Worm (Caenorhabditis elegans) whole organism, midembryonic: ENCODE results near the gene H40L08.9.

Experiments used
- T22C8.4 ChIP-seq: fragments of 200-800 bp; sonication (Bioruptor generic); IDR thresholded peaks from 2 replicates; pipeline ENCODE4 v1.3.6; 2022; ENCODE audit warnings: missing genetic modification characterization, missing compliant biosample characterization
- cog-1 ChIP-seq: sonication (generic microtip); optimal IDR thresholded peaks from 2 replicates; lab custom pipeline; 2016; ENCODE audit warnings: missing genetic modification characterization, missing compliant biosample characterization
- flt-1 ChIP-seq: fragments of 200-800 bp; sonication (Bioruptor generic); IDR thresholded peaks from 2 replicates; pipeline ENCODE4 v1.3.6; 2022; ENCODE audit warnings: missing genetic modification characterization, missing compliant biosample characterization
- klf-2 ChIP-seq: fragments of 200-800 bp; sonication (Bioruptor generic); conservative IDR thresholded peaks from 2 replicates; pipeline ENCODE4 v1.3.6; 2022; ENCODE audit warnings: missing genetic modification reagents, missing genetic modification characterization, missing compliant biosample characterization
- med-1 ChIP-seq: sonication (generic microtip); optimal IDR thresholded peaks from 2 replicates; lab custom pipeline; 2017; ENCODE audit warnings: missing genetic modification characterization, mild to moderate bottlenecking, missing compliant biosample characterization, antibody characterized with exemption, missing genetic modification reagents; ENCODE audit not compliant: insufficient read depth
- ref-1 ChIP-seq: fragments of 200-800 bp; sonication (Bioruptor generic); conservative IDR thresholded peaks from 2 replicates; pipeline ENCODE4 v1.3.6; 2022; ENCODE audit warnings: missing genetic modification reagents, missing genetic modification characterization, missing compliant biosample characterization
- tab-1 ChIP-seq: fragments of 200-800 bp; sonication (Bioruptor generic); IDR thresholded peaks from 2 replicates; pipeline ENCODE4 v1.3.6; 2022; ENCODE audit warnings: missing genetic modification characterization, missing compliant biosample characterization
- ztf-23 ChIP-seq: fragments of 200-800 bp; sonication (Bioruptor generic); IDR thresholded peaks from 2 replicates; pipeline ENCODE4 v1.3.6; 2022; ENCODE audit warnings: missing genetic modification reagents, missing genetic modification characterization, missing compliant biosample characterization
- ztf-29 ChIP-seq: fragments of 200-800 bp; sonication (Bioruptor generic); IDR thresholded peaks from 2 replicates; pipeline ENCODE4 v1.3.6; 2022; ENCODE audit warnings: missing genetic modification reagents, missing genetic modification characterization, missing compliant biosample characterization

Gene H40L08.9

DNA sequence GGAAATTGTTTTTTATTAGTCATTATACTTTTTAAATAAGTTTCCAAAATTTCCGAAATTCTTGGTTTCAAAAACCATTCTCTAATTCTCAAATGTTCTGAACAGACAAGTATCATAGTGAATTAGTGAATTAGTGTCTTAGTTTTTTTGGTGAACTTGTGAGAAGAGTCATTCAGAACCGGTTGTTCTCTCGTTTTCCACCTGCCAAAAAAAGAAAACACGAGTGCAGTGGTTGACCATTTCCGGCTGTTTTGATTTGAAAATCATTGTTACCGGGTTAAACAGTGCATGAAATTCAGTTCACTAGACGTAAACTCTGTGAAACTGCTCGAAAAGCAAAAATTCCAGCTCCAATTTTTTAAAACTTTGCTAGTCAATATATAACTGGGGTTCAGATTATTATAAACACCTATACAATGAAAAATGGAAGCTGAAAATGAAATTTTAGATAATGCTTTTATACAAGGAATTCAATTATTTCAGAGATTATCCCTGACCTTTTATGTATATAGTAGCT is 36.5 kb downstream of the H40L08.9 start:
- no peak for TF ChIP-seq flt-1 (GFP tag; lab: Robert Waterston, UW)
- no peak for TF ChIP-seq ztf-23 (GFP tag; lab: Robert Waterston, UW)
- TF ChIP-seq ref-1 = no peak
- no peak for TF ChIP-seq tab-1 (GFP tag; lab: Robert Waterston, UW)
- TF ChIP-seq med-1 (GFP tag; lab: Kevin White, UChicago) = no peak
- no peak for TF ChIP-seq klf-2
- TF ChIP-seq T22C8.4 (GFP tag; lab: Robert Waterston, UW) = no peak
- TF ChIP-seq ztf-29 (GFP tag; lab: Robert Waterston, UW) = no peak
- no peak for TF ChIP-seq cog-1 (tag; lab: Kevin White, UChicago)

DNA sequence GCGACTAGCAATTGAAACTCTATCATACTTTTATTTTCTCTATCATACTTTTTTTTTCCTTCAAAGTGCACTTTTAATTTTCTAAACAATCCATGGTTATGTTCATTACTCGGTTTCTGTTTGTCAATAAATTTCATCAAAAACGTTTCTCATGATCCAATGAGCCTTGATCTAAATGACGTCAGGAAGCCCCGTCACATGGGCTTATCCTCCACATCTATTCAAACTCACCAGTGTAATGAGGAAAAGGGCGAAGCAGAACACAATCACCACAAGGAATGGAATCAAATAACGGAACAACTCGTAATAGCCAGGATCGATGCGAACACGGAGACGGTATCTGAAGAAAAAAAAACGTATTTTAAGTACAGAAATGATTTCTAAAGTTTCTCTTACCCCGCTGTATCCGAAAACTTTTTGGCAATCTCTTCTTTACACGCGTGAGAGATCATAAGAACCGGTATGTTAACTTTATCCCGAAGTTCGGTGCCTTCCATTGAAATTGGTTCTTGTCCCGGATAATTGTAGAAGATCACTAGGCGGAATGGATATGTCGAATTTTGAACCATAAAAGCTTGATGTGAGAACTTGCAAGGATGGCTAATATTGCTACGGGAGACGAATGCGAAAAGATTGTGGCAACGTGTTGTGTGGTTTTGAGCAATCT is 37.1 kb downstream of the H40L08.9 start:
- no peak for TF ChIP-seq T22C8.4 (GFP tag; lab: Robert Waterston, UW)
- TF ChIP-seq flt-1 (GFP tag; lab: Robert Waterston, UW) = no peak
- TF ChIP-seq ref-1 = no peak
- no peak for TF ChIP-seq ztf-23 (GFP tag; lab: Robert Waterston, UW)
- no peak for TF ChIP-seq med-1 (GFP tag; lab: Kevin White, UChicago)
- no peak for TF ChIP-seq ztf-29 (GFP tag; lab: Robert Waterston, UW)
- TF ChIP-seq tab-1 (GFP tag; lab: Robert Waterston, UW) = no peak
- no peak for TF ChIP-seq cog-1 (tag; lab: Kevin White, UChicago)
- TF ChIP-seq klf-2 = no peak

DNA sequence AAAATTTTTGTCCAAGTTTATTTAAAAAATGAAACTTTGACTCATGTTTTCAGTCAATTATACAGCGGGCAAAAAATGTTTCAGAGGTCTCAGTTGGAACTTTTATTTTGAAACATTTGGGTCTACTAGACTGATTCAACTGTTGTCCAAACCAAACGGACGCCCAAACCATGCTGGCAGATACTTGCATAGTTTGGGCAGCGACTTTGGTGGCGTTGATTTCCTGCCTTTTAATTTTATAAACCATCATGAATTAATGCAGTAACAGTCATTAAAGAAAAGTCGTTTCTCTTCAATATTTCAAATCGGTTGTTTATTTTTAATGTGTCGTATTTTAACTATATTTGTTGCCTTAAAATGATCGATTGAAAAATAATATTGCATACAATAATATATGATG is 40.0 kb downstream of the H40L08.9 start:
- no peak for TF ChIP-seq ref-1
- TF ChIP-seq med-1 (GFP tag; lab: Kevin White, UChicago) = no peak
- TF ChIP-seq cog-1 (tag; lab: Kevin White, UChicago) = no peak
- no peak for TF ChIP-seq T22C8.4 (GFP tag; lab: Robert Waterston, UW)
- no peak for TF ChIP-seq tab-1 (GFP tag; lab: Robert Waterston, UW)
- TF ChIP-seq klf-2 = no peak
- no peak for TF ChIP-seq ztf-29 (GFP tag; lab: Robert Waterston, UW)
- TF ChIP-seq flt-1 (GFP tag; lab: Robert Waterston, UW) = no peak
- no peak for TF ChIP-seq ztf-23 (GFP tag; lab: Robert Waterston, UW)

DNA sequence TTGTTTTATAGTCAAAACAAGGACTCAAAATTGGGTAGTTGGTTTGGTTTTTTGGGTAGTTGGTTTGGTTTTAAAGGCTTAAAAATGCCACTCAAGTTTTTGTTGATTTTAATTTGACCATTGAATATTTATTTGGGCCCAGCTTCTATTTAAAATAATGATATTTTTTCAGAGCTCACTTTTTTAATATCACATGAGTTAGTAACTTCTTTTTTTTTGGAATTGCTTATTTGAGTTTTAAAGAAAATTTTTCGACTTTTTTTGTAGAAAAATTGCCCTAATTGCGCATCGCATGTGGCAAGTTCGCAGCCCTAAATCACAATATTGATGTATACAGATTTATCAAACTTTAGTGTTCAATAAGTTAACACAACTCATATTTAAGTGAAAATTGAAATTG is 40.5 kb downstream of the H40L08.9 start:
- no peak for TF ChIP-seq T22C8.4 (GFP tag; lab: Robert Waterston, UW)
- no peak for TF ChIP-seq ztf-23 (GFP tag; lab: Robert Waterston, UW)
- no peak for TF ChIP-seq cog-1 (tag; lab: Kevin White, UChicago)
- TF ChIP-seq med-1 (GFP tag; lab: Kevin White, UChicago) = no peak
- no peak for TF ChIP-seq tab-1 (GFP tag; lab: Robert Waterston, UW)
- TF ChIP-seq ref-1 = no peak
- no peak for TF ChIP-seq ztf-29 (GFP tag; lab: Robert Waterston, UW)
- no peak for TF ChIP-seq klf-2
- no peak for TF ChIP-seq flt-1 (GFP tag; lab: Robert Waterston, UW)

DNA sequence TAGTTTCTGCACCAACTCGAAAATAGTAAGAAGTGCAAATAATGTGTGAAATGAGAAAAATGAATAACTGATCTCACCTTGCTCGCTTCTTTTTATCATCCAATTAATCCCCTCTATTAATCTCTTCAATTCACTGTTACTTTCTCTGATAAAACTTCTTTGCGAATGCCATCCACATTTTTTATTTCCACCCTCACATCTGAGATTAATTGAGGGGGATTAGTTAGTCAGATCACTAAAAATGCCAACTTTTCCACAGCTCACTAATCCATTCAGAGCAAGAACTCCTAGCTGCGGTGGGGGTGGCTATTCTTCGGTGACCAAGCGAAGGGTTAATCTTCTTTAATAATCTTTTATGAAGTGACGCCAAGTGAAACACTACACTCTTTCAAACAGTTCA is 41.5 kb downstream of the H40L08.9 start, which contains the start of gene dsc-1:
TSS of gene dsc-1 (minus strand) at position 46 of the 400 bp plus-strand sequence.
- no peak for TF ChIP-seq klf-2
- no peak for TF ChIP-seq ref-1
- TF ChIP-seq med-1 (GFP tag; lab: Kevin White, UChicago) = no peak
- TF ChIP-seq tab-1 (GFP tag; lab: Robert Waterston, UW) = no peak
- TF ChIP-seq T22C8.4 (GFP tag; lab: Robert Waterston, UW) = no peak
- no peak for TF ChIP-seq ztf-23 (GFP tag; lab: Robert Waterston, UW)
- no peak for TF ChIP-seq cog-1 (tag; lab: Kevin White, UChicago)
- TF ChIP-seq ztf-29 (GFP tag; lab: Robert Waterston, UW) = no peak
- TF ChIP-seq flt-1 (GFP tag; lab: Robert Waterston, UW) = no peak

DNA sequence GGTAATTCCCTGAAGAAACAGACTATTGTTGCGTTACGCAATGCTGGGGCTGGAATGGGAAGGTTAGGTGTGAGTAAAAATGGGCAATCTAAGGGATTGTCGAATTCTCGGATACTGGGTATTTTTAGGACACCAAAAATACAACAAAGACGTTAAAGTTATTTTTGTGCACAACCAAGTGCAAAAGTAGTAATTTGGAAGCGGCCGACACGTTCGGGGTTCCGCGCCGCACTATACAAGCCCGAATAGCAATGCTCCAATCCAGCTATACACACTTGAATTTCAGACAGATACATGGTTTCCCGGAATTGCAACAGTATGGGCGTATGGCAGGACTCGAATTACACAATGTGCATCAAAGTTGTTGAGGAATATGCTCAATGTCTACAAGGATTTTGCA is 48.3 kb downstream of the H40L08.9 start:
- no peak for TF ChIP-seq ref-1
- no peak for TF ChIP-seq ztf-29 (GFP tag; lab: Robert Waterston, UW)
- TF ChIP-seq klf-2 = no peak

DNA sequence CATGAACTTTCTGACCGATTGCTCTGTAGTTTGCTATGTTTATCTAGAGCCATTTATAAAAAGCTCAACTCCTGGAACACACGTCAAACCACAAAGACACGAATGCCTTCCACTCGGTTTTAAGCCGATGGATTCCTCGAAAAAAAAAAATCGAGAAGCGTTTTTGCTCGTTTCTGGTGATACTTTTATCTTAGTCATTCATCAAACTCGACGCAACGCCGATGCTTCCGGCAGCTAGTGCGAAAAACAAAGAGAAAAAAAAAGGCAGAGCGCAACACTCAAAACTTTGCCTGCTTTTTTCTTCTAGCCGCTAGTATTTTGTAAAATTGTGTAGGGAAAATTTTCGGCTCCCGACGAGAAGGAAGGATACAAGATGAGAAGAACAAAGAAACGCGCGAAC is 48.7 kb downstream of the H40L08.9 start:
- TF ChIP-seq klf-2 = no peak
- TF ChIP-seq tab-1 (GFP tag; lab: Robert Waterston, UW) = no peak
- TF ChIP-seq med-1 (GFP tag; lab: Kevin White, UChicago) = no peak
- no peak for TF ChIP-seq T22C8.4 (GFP tag; lab: Robert Waterston, UW)
- no peak for TF ChIP-seq ztf-29 (GFP tag; lab: Robert Waterston, UW)
- no peak for TF ChIP-seq flt-1 (GFP tag; lab: Robert Waterston, UW)
- TF ChIP-seq ref-1 = no peak
- no peak for TF ChIP-seq cog-1 (tag; lab: Kevin White, UChicago)
- TF ChIP-seq ztf-23 (GFP tag; lab: Robert Waterston, UW) = no peak
